Worm (Caenorhabditis elegans): ENCODE measurements around the gene cap-2.

ce11 chrII:10849903-10850302 is 19.1 kb upstream of the cap-2 start, which contains the start of gene M106.2:
- TF ChIP-seq pha-4 (tag; optimal IDR thresholded peaks at IDR 0.05) (no peak), fos-1 (tag; optimal IDR thresholded peaks at IDR 0.05) (no peak)
